Worm (Caenorhabditis elegans) whole organism, young adult: ENCODE measurements around the gene srz-24.
"Not testable (repeated sequence)": the region's sequence is repeated elsewhere in the genome, so short reads cannot be mapped to it uniquely, and the experiment has no call there.

Source experiments
- B0261.1 ChIP-seq: sonication (generic microtip); optimal IDR thresholded peaks from 2 replicates; lab custom pipeline; 2016; ENCODE audit warnings: mild to moderate bottlenecking, missing genetic modification characterization, moderate library complexity, missing compliant biosample characterization
- B0336.3 ChIP-seq: fragments of 200-800 bp; sonication (Bioruptor generic); IDR thresholded peaks from 2 replicates; pipeline ENCODE4 v1.3.6; 2022; ENCODE audit warnings: missing genetic modification characterization, missing compliant biosample characterization
- F22D6.2 ChIP-seq: sonication (generic microtip); optimal IDR thresholded peaks from 2 replicates; lab custom pipeline; 2016; ENCODE audit warnings: mild to moderate bottlenecking, missing genetic modification characterization, missing compliant biosample characterization
- F57C9.4 ChIP-seq: sonication (generic microtip); optimal IDR thresholded peaks from 2 replicates; lab custom pipeline; 2017; ENCODE audit warnings: mild to moderate bottlenecking, missing genetic modification characterization, missing compliant biosample characterization
- T07F8.4 ChIP-seq: sonication (generic microtip); optimal IDR thresholded peaks from 2 replicates; lab custom pipeline; 2016; ENCODE audit warnings: mild to moderate bottlenecking, missing genetic modification characterization, moderate library complexity, missing compliant biosample characterization
- Y53F4B.3 ChIP-seq: fragments of 200-800 bp; sonication (Bioruptor generic); IDR thresholded peaks from 2 replicates; pipeline ENCODE4 v1.3.6; 2022; ENCODE audit warnings: missing genetic modification reagents, missing genetic modification characterization, missing compliant biosample characterization
- Y53G8AR.9 ChIP-seq: fragments of 200-800 bp; sonication (Bioruptor generic); conservative IDR thresholded peaks from 2 replicates; pipeline ENCODE4 v1.3.6; 2022; ENCODE audit warnings: missing genetic modification reagents, missing genetic modification characterization, missing compliant biosample characterization
- Y67H2A.10 ChIP-seq: fragments of 200-800 bp; sonication (Bioruptor generic); conservative IDR thresholded peaks from 2 replicates; pipeline ENCODE4 v1.3.6; 2022; ENCODE audit warnings: missing genetic modification reagents, missing genetic modification characterization, missing compliant biosample characterization
- Y79H2A.3 ChIP-seq: fragments of 200-800 bp; sonication (Bioruptor generic); conservative IDR thresholded peaks from 2 replicates; pipeline ENCODE4 v1.3.6; 2022; ENCODE audit warnings: missing genetic modification reagents, missing genetic modification characterization, missing compliant biosample characterization
- Y95B8A.8 ChIP-seq: fragments of 200-800 bp; sonication (Bioruptor generic); IDR thresholded peaks from 2 replicates; pipeline ENCODE4 v1.3.6; 2022; ENCODE audit warnings: missing genetic modification reagents, missing genetic modification characterization, missing compliant biosample characterization
- akir-1 ChIP-seq: fragments of 200-800 bp; sonication (Bioruptor generic); optimal IDR thresholded peaks from 2 replicates; lab custom pipeline; 2018; ENCODE audit warnings: mild to moderate bottlenecking, missing genetic modification characterization, moderate library complexity, missing compliant biosample characterization
- atf-7 ChIP-seq: sonication (generic microtip); optimal IDR thresholded peaks from 2 replicates; lab custom pipeline; 2017; ENCODE audit warnings: mild to moderate bottlenecking, missing genetic modification characterization, missing compliant biosample characterization
- attf-5 ChIP-seq: fragments of 200-800 bp; sonication (Bioruptor generic); optimal IDR thresholded peaks from 2 replicates; lab custom pipeline; 2018; ENCODE audit warnings: mild to moderate bottlenecking, missing genetic modification characterization, missing compliant biosample characterization
- attf-6 ChIP-seq: fragments of 200-800 bp; sonication (Bioruptor generic); IDR thresholded peaks from 2 replicates; pipeline ENCODE4 v1.3.6; 2022; ENCODE audit warnings: missing genetic modification reagents, missing genetic modification characterization, missing compliant biosample characterization
- bed-1 ChIP-seq: fragments of 200-800 bp; sonication (Bioruptor generic); IDR thresholded peaks from 2 replicates; pipeline ENCODE4 v1.3.6; 2022; ENCODE audit warnings: missing genetic modification reagents, missing genetic modification characterization, missing compliant biosample characterization
- ceh-100 ChIP-seq: fragments of 200-800 bp; sonication (Bioruptor generic); IDR thresholded peaks from 2 replicates; pipeline ENCODE4 v1.3.6; 2022; ENCODE audit warnings: missing genetic modification reagents, missing genetic modification characterization, missing compliant biosample characterization
- ceh-40 ChIP-seq: fragments of 200-800 bp; sonication (Bioruptor generic); IDR thresholded peaks from 2 replicates; pipeline ENCODE4 v1.3.6; 2022; ENCODE audit warnings: missing genetic modification characterization, missing compliant biosample characterization
- dpff-1 ChIP-seq: sonication (generic microtip); optimal IDR thresholded peaks from 2 replicates; lab custom pipeline; 2017; ENCODE audit warnings: mild to moderate bottlenecking, missing genetic modification characterization, missing compliant biosample characterization
- egl-44 ChIP-seq: fragments of 200-800 bp; sonication (Bioruptor generic); IDR thresholded peaks from 2 replicates; pipeline ENCODE4 v1.3.6; 2022; ENCODE audit warnings: missing genetic modification reagents, missing genetic modification characterization, missing compliant biosample characterization
- let-526 ChIP-seq: fragments of 200-800 bp; sonication (Bioruptor generic); IDR thresholded peaks from 2 replicates; pipeline ENCODE4 v1.3.6; 2022; ENCODE audit warnings: missing genetic modification reagents, missing genetic modification characterization, missing compliant biosample characterization
- lsy-27 ChIP-seq: sonication (generic microtip); optimal IDR thresholded peaks from 2 replicates; lab custom pipeline; 2017; ENCODE audit warnings: missing genetic modification characterization, mild to moderate bottlenecking, missing compliant biosample characterization, antibody characterized with exemption, missing genotype, borderline replicate concordance; ENCODE audit not compliant: insufficient read depth
- madf-8 ChIP-seq: fragments of 200-800 bp; sonication (Bioruptor generic); conservative IDR thresholded peaks from 2 replicates; pipeline ENCODE4 v1.3.6; 2022; ENCODE audit warnings: missing genetic modification reagents, missing genetic modification characterization, missing compliant biosample characterization
- nhr-120 ChIP-seq: fragments of 200-800 bp; sonication (Bioruptor generic); IDR thresholded peaks from 2 replicates; pipeline ENCODE4 v1.3.6; 2022; ENCODE audit warnings: missing genetic modification characterization, missing compliant biosample characterization
- nhr-179 ChIP-seq: sonication (generic microtip); optimal IDR thresholded peaks from 2 replicates; lab custom pipeline; 2016; ENCODE audit warnings: mild to moderate bottlenecking, missing genetic modification characterization, missing compliant biosample characterization
- rcor-1 ChIP-seq: fragments of 200-800 bp; sonication (Bioruptor generic); IDR thresholded peaks from 2 replicates; pipeline ENCODE4 v1.3.6; 2022; ENCODE audit warnings: missing genetic modification reagents, missing genetic modification characterization, missing compliant biosample characterization
- rec-8 ChIP-seq, 2 experiments: sonication (generic microtip); optimal IDR thresholded peaks; 2 replicates each; lab custom pipeline; 2016; ENCODE audit warnings: mild to moderate bottlenecking in 2 of 2, missing genetic modification characterization in 2 of 2, missing genetic modification reagents in 2 of 2, missing genotype in 2 of 2, missing biosample characterization in 1 of 2, missing compliant biosample characterization in 1 of 2, moderate library complexity in 1 of 2
- rpc-1 ChIP-seq, 2 experiments: fragments of 150-350 bp in 1 of 2; sonication (generic microtip) in 1 of 2; optimal IDR thresholded peaks; 2 replicates each; lab custom pipeline; 2014 to 2018; ENCODE audit warnings: missing biosample characterization in 1 of 2, missing genetic modification characterization in 1 of 2, missing genetic modification reagents in 1 of 2, missing genotype in 1 of 2
- snpc-1.3 ChIP-seq: sonication (generic microtip); optimal IDR thresholded peaks from 2 replicates; lab custom pipeline; 2017; ENCODE audit warnings: missing genetic modification characterization, mild to moderate bottlenecking, missing compliant biosample characterization, antibody characterized with exemption, moderate library complexity, missing genotype, missing genetic modification reagents; ENCODE audit not compliant: insufficient read depth
- snpc-4 ChIP-seq, 5 experiments: fragments of 150-350 bp in 1 of 5; sonication (generic microtip) in 4 of 5; optimal IDR thresholded peaks; 2 replicates each; lab custom pipeline; 2014 to 2018; ENCODE audit warnings: missing genetic modification characterization in 5 of 5, missing biosample characterization in 3 of 5, antibody characterized with exemption in 2 of 5, mild to moderate bottlenecking in 2 of 5, missing compliant biosample characterization in 2 of 5, missing genotype in 2 of 5, moderate library complexity in 2 of 5, missing genetic modification reagents in 1 of 5
- tbp1 ChIP-seq: fragments of 200-800 bp; sonication (Bioruptor generic); optimal IDR thresholded peaks from 2 replicates; lab custom pipeline; 2018; ENCODE audit warnings: mild to moderate bottlenecking, missing genetic modification characterization, missing compliant biosample characterization
- unc-130 ChIP-seq: sonication (generic microtip); optimal IDR thresholded peaks from 2 replicates; lab custom pipeline; 2016; ENCODE audit warnings: missing genetic modification reagents, missing genetic modification characterization, missing compliant biosample characterization
- ztf-22 ChIP-seq: fragments of 200-800 bp; sonication (Bioruptor generic); optimal IDR thresholded peaks from 2 replicates; lab custom pipeline; 2018; ENCODE audit warnings: mild to moderate bottlenecking, missing genetic modification characterization, moderate library complexity, missing compliant biosample characterization

srz-24 gene

DNA sequence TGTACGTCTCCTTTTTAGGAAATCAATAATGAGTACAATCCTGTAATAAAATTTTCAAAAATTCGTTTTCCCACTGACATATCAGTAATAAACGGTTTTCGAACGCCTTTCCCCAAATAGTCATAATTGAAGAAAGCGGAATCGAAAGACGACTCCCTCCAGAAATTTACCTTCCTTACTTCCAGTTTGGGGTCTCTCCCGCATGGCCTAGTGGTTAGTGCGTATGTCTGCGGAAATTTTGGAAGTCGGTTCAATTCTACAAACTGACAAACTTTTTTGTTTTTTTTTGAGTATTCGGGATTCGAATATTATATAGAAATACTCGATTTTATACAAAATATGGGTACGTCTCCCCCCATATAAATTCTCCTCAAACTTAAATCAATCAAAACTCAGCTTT lies 31.2 kb downstream of the srz-24 start:
- TF ChIP-seq rpc-1 (optimal IDR thresholded peaks at IDR 0.05; lab: Kevin White, UChicago) (peak; percentile 44), rpc-1 (tag; optimal IDR thresholded peaks at IDR 0.05; lab: Kevin White, UChicago) (peak; percentile 64), madf-8 (GFP tag; lab: Robert Waterston, UW) (0 out of 2 replicates have a peak, but pooled peaks have one; percentile 18), bed-1 (peak; percentile 76; the same call in 1 of the 2 replicates), ceh-100 (GFP tag; lab: Robert Waterston, UW) (peak; percentile 58), Y53G8AR.9 (GFP tag; lab: Robert Waterston, UW) (0 out of 2 replicates have a peak, but pooled peaks have one; percentile 50), let-526 (GFP tag; lab: Robert Waterston, UW) (0 out of 2 replicates have a peak, but pooled peaks have one; percentile 44), tbp1 (GFP tag; lab: Kevin White, UChicago) (peak; percentile 89), B0261.1 (tag; lab: Kevin White, UChicago) (peak; percentile 69), snpc-4 (tag; optimal IDR thresholded peaks at IDR 0.05; lab: Kevin White, UChicago) (peak in 1 of 4 experiments; percentile 83), rcor-1 (peak; percentile 24; the same call in 1 of the 2 replicates), T07F8.4 (peak; percentile 16)
- TF ChIP-seq snpc-4 (GFP tag; optimal IDR thresholded peaks at IDR 0.05; lab: Kevin White, UChicago), result not testable (repeated sequence)

DNA sequence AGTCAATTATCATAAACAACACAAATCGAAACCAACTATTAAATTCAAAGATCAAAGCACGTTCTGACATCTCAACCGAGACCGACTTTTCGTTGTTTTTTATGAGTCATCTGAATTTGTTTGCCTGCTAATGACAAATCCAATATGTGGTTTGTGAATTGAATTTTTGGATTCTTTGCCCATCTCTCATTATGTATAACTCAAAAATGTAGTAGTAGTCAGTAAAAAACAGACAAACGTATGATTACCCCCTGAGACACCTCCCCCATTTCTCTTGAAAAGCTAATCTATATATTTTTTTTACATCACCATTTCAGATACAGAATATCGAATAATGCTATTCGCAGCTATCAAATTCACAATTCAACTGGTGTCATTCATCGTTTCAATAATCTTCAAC lies 35.2 kb downstream of the srz-24 start, which contains the start of gene str-169:
Gene str-169, plus strand, starts transcription at position 301 of the 400 bp plus-strand sequence.
- no peak for TF ChIP-seq Y95B8A.8 (GFP tag; lab: Robert Waterston, UW)
- TF ChIP-seq dpff-1 (tag; lab: Kevin White, UChicago), result no peak
- TF ChIP-seq Y67H2A.10 (GFP tag; lab: Robert Waterston, UW), result no peak
- TF ChIP-seq Y53G8AR.9 (GFP tag; lab: Robert Waterston, UW), result no peak
- TF ChIP-seq Y53F4B.3 (GFP tag; lab: Robert Waterston, UW), result no peak
- TF ChIP-seq akir-1, result no peak
- TF ChIP-seq F22D6.2 (tag; lab: Kevin White, UChicago), result no peak
- TF ChIP-seq attf-6, result no peak
- TF ChIP-seq F57C9.4 (tag; lab: Kevin White, UChicago), result no peak
- no peak for TF ChIP-seq nhr-120
- TF ChIP-seq Y79H2A.3 (GFP tag; lab: Robert Waterston, UW), result no peak
- TF ChIP-seq snpc-1.3 (tag; lab: Kevin White, UChicago), result no peak

DNA sequence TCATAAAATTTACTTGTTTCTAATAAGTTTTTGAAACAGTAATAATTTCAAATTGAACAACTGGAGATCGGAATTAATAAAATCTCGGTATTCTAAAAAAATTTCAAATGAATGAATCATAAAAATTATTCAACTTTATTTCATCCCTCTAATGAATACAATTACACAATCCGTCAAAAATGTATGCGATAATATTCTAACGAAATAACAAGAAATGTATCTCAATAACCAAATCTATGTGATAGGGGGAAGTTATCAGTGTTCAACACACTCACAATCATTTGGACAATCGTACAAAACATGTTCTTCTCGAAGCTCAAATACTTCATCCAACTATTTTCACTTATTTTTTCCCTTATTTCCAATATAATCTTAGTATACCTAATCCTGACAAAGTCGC lies 39.2 kb downstream of the srz-24 start, which contains the start of gene Y9C9A.5:
Gene Y9C9A.5, plus strand, starts transcription at position 301 of the 400 bp plus-strand sequence.
- TF ChIP-seq ceh-100 (GFP tag; lab: Robert Waterston, UW), result no peak
- no peak for TF ChIP-seq nhr-179
- TF ChIP-seq egl-44, result no peak
- TF ChIP-seq ztf-22 (GFP tag; lab: Kevin White, UChicago), result no peak
- TF ChIP-seq B0336.3 (GFP tag; lab: Robert Waterston, UW), result no peak
- TF ChIP-seq atf-7 (tag; lab: Kevin White, UChicago), result no peak
- no peak for TF ChIP-seq Y79H2A.3 (GFP tag; lab: Robert Waterston, UW)
- no peak for TF ChIP-seq attf-5
- TF ChIP-seq rec-8 (tag; optimal IDR thresholded peaks at IDR 0.05; lab: Kevin White, UChicago), result no peak
- TF ChIP-seq unc-130 (GFP tag; lab: Kevin White, UChicago), result no peak
- no peak for TF ChIP-seq ceh-40

DNA sequence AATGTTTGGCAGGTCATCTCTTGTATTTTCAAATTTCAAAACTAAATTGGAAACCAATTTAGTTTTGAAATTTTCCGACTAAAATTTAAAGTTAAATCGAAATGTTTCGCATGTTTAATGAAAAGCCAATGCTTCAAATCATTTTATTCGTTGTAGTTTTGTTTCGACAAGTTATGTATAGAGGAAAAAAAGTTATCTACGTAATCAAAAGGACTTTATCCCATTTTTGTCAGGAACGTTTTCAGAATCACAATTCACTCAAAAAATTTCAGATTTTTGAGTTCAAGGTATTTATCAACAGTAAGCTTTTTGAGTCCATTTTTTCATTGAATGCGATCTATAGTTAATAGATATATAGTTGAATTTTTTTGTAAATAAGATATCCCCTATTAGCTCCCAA lies 42.3 kb downstream of the srz-24 start, which contains the start of gene str-168:
Gene str-168, plus strand, starts transcription at position 301 of the 400 bp plus-strand sequence.
- TF ChIP-seq lsy-27 (tag; lab: Kevin White, UChicago), result no peak
